Fruit fly (Drosophila melanogaster): ENCODE results near the gene Zasp67.

Zasp67 gene

dm6 chr3L:9815705-9816104 is 18.2 kb upstream of the Zasp67 start (continued):
- TF ChIP-seq so (GFP tag; IDR thresholded peaks at IDR 0.05) (no peak), Dref (GFP tag; IDR thresholded peaks at IDR 0.05) (no peak), unc-4 (GFP tag; IDR thresholded peaks at IDR 0.05; ENCODE audit: partially characterized antibody) (no peak), MBD-R2 (GFP tag; IDR thresholded peaks at IDR 0.05) (no peak), CG15073 (GFP tag; optimal IDR thresholded peaks at IDR 0.05) (peak; percentile 78), Gsc (GFP tag; IDR thresholded peaks at IDR 0.05) (no peak), Pdp1 (GFP tag; optimal IDR thresholded peaks at IDR 0.05) (peak in 1 of 2 experiments; percentile 85), stc (GFP tag; IDR thresholded peaks at IDR 0.05) (no peak), zf30C (GFP tag; optimal IDR thresholded peaks at IDR 0.05) (no peak), Drgx (GFP tag; IDR thresholded peaks at IDR 0.05) (peak; percentile 19; the same call in 1 of the 2 replicates), BEAF-32 (GFP tag; optimal IDR thresholded peaks at IDR 0.05) (no peak), CG11723 (GFP tag; optimal IDR thresholded peaks at IDR 0.05) (no peak), CG34422 (GFP tag; IDR thresholded peaks at IDR 0.05) (no peak)

- TF ChIP-seq gsb (GFP tag; IDR thresholded peaks at IDR 0.05): no peak
- peak; percentile 36; the same call in 1 of the 3 replicates for TF ChIP-seq CG2199 (GFP tag; IDR thresholded peaks at IDR 0.05)
- TF ChIP-seq Drgx (GFP tag; IDR thresholded peaks at IDR 0.05): peak; percentile 68
- TF ChIP-seq sens (GFP tag): peak; percentile 14
- no peak for TF ChIP-seq sna (GFP tag; IDR thresholded peaks at IDR 0.05; ENCODE audit: partially characterized antibody)
- TF ChIP-seq CG4328 (GFP tag; optimal IDR thresholded peaks at IDR 0.05): peak; percentile 47
- TF ChIP-seq Med (GFP tag): peak; percentile 48
- peak; percentile 72 for TF ChIP-seq sd (tag; optimal IDR thresholded peaks at IDR 0.05)
- TF ChIP-seq abd-A (tag; optimal IDR thresholded peaks at IDR 0.05): peak; percentile 48
- peak; percentile 89 for TF ChIP-seq crol (GFP tag; IDR thresholded peaks at IDR 0.05)
- TF ChIP-seq CG4424 (GFP tag; optimal IDR thresholded peaks at IDR 0.05): no peak
- TF ChIP-seq CG10543 (GFP tag; optimal IDR thresholded peaks at IDR 0.05): peak; percentile 74
Measured at dm6 chr3L:9814621-9815020, 17.1 kb upstream of the Zasp67 start.

- TF ChIP-seq Lim3 (GFP tag; IDR thresholded peaks at IDR 0.05) (no peak), CG7271 (tag; optimal IDR thresholded peaks at IDR 0.05) (no peak), sd (tag; optimal IDR thresholded peaks at IDR 0.05) (peak; percentile 58), D19A (tag; optimal IDR thresholded peaks at IDR 0.05) (no peak), cg (GFP tag; optimal IDR thresholded peaks at IDR 0.05) (peak; percentile 26), lmd (GFP tag; IDR thresholded peaks at IDR 0.05) (no peak), sr (GFP tag; IDR thresholded peaks at IDR 0.05) (peak; percentile 92), CG33557 (GFP tag; optimal IDR thresholded peaks at IDR 0.05) (no peak), ci (GFP tag; IDR thresholded peaks at IDR 0.05) (no peak), CG12769 (tag; optimal IDR thresholded peaks at IDR 0.05) (peak; percentile 87), CG18476 (GFP tag; optimal IDR thresholded peaks at IDR 0.05) (no peak), CG10543 (GFP tag; optimal IDR thresholded peaks at IDR 0.05) (peak; percentile 19), chinmo (GFP tag; IDR thresholded peaks at IDR 0.05; ENCODE audit: partially characterized antibody) (0 out of 4 replicates have a peak, but pooled peaks have one; percentile 23), CG15073 (GFP tag; optimal IDR thresholded peaks at IDR 0.05) (no peak), ro (GFP tag; IDR thresholded peaks at IDR 0.05) (0 out of 2 replicates have a peak, but pooled peaks have one; percentile 22), Ets65A (GFP tag) (no peak)
Measured at dm6 chr3L:9813345-9813897, 15.9 kb upstream of the Zasp67 start, which contains the start of gene CG43897. TSS of gene CG43897 (plus strand) at chr3L:9813847.

All from whole organism, embryonic.